Fruit fly (Drosophila melanogaster) whole organism, adult: Measurements from ENCODE around the gene Ufl1.
A peak's percentile ranks its signal among the peaks of the same experiment; 100 is the strongest.

Experiments
- CG11617 ChIP-seq: fragments of 200-800 bp; sonication (Bioruptor generic); optimal IDR thresholded peaks from 2 replicates; lab custom pipeline; 2017; ENCODE audit warnings: mild to moderate bottlenecking, missing biosample characterization, missing genetic modification reagents, missing genetic modification characterization
- CG12768 ChIP-seq: fragments of 200-800 bp; sonication (Bioruptor generic); optimal IDR thresholded peaks from 2 replicates; lab custom pipeline; 2017; ENCODE audit warnings: missing biosample characterization, missing genetic modification characterization, mild to moderate bottlenecking, moderate library complexity, missing genetic modification reagents
- CG14711 ChIP-seq: fragments of 200-800 bp; sonication (Bioruptor generic); optimal IDR thresholded peaks from 2 replicates; lab custom pipeline; 2018; ENCODE audit warnings: missing biosample characterization, mild to moderate bottlenecking, missing genetic modification characterization, moderate library complexity
- CG1620 ChIP-seq: fragments of 200-800 bp; sonication (Bioruptor generic); optimal IDR thresholded peaks from 2 replicates; lab custom pipeline; 2016; ENCODE audit warnings: missing biosample characterization, missing genetic modification characterization
- CG33017 ChIP-seq: fragments of 200-800 bp; sonication (Bioruptor generic); optimal IDR thresholded peaks from 2 replicates; lab custom pipeline; 2018; ENCODE audit warnings: missing biosample characterization, mild to moderate bottlenecking, missing genetic modification characterization, moderate library complexity
- CG5204 ChIP-seq: fragments of 200-800 bp; sonication (Bioruptor generic); optimal IDR thresholded peaks from 2 replicates; lab custom pipeline; 2016; ENCODE audit warnings: missing biosample characterization, missing genetic modification characterization
- CG7045 ChIP-seq: fragments of 200-800 bp; sonication (Bioruptor generic); optimal IDR thresholded peaks from 2 replicates; lab custom pipeline; 2017; ENCODE audit warnings: missing biosample characterization, mild to moderate bottlenecking, missing genetic modification characterization
- CG7101 ChIP-seq: fragments of 200-800 bp; sonication (Bioruptor generic); optimal IDR thresholded peaks from 2 replicates; lab custom pipeline; 2018; ENCODE audit warnings: missing biosample characterization, mild to moderate bottlenecking, missing genetic modification characterization, moderate library complexity
- Clk ChIP-seq: fragments of 200-800 bp; sonication (Bioruptor generic); optimal IDR thresholded peaks from 2 replicates; lab custom pipeline; 2017; ENCODE audit warnings: missing biosample characterization, missing genetic modification characterization
- Crg-1 ChIP-seq: fragments of 200-800 bp; sonication (Bioruptor generic); optimal IDR thresholded peaks from 2 replicates; lab custom pipeline; 2016; ENCODE audit warnings: missing biosample characterization, missing genetic modification characterization
- Hr96 ChIP-seq: fragments of 200-800 bp; sonication (Bioruptor generic); optimal IDR thresholded peaks from 2 replicates; lab custom pipeline; 2016; ENCODE audit warnings: missing biosample characterization, missing genetic modification characterization
- Mnt ChIP-seq: fragments of 200-800 bp; sonication (Bioruptor generic); optimal IDR thresholded peaks from 2 replicates; lab custom pipeline; 2016; ENCODE audit warnings: missing biosample characterization, mild to moderate bottlenecking, missing genetic modification characterization
- bab1 ChIP-seq: fragments of 200-800 bp; sonication (Bioruptor generic); optimal IDR thresholded peaks from 3 replicates; lab custom pipeline; 2019; ENCODE audit warnings: missing biosample characterization, mild to moderate bottlenecking, missing genetic modification characterization, moderate library complexity
- cic ChIP-seq: fragments of 200-800 bp; sonication (Bioruptor generic); optimal IDR thresholded peaks from 2 replicates; lab custom pipeline; 2017; ENCODE audit warnings: missing biosample characterization, mild to moderate bottlenecking, missing genetic modification characterization, moderate library complexity
- cnc ChIP-seq, 2 experiments: fragments of >200 bp; optimal IDR thresholded peaks; 2 replicates each; lab custom pipeline; 2017
- kay ChIP-seq: fragments of 200-800 bp; sonication (Bioruptor generic); peaks from one replicate; lab custom pipeline; 2016; ENCODE audit warnings: missing biosample characterization, missing genetic modification characterization, borderline replicate concordance
- ovo ChIP-seq: fragments of 200-800 bp; sonication (Bioruptor generic); optimal IDR thresholded peaks from 2 replicates; lab custom pipeline; 2016; ENCODE audit warnings: missing biosample characterization, missing genetic modification characterization
- pad ChIP-seq: fragments of 200-800 bp; sonication (Bioruptor generic); optimal IDR thresholded peaks from 3 replicates; lab custom pipeline; 2017; ENCODE audit warnings: missing biosample characterization, missing genetic modification characterization, mild to moderate bottlenecking, moderate library complexity, missing genetic modification reagents
- tj ChIP-seq: fragments of 200-800 bp; sonication (Bioruptor generic); optimal IDR thresholded peaks from 3 replicates; lab custom pipeline; 2017; ENCODE audit warnings: missing biosample characterization, mild to moderate bottlenecking, missing genetic modification characterization, moderate library complexity
- toe ChIP-seq: fragments of 200-800 bp; sonication (Bioruptor generic); optimal IDR thresholded peaks from 2 replicates; lab custom pipeline; 2016; ENCODE audit warnings: missing biosample characterization, missing genetic modification characterization

The Ufl1 gene

DNA sequence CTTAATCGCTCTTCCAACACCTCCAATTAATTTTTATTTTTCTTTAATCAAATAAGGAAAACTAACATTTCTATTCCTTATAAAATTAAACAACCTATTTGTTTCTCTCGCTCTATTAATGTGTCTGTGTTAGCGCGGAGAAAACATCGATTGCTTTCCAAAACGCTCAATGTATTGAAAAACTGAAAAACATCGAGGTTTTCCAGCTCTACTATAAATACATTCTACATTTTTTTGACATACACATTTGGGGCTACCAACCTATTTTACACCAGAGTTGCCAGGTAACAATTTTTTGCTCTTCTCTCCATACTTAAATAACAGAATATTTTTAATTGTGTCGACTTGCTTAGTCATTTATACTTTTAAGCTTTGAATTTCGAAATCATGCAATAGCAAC lies 17.7 kb upstream of the Ufl1 start:
- no peak for TF ChIP-seq CG33017 (tag; lab: Kevin White, UChicago)
- no peak for TF ChIP-seq bab1 (GFP tag; lab: Kevin White, UChicago)
- peak; percentile 80 for TF ChIP-seq CG14711 (tag; lab: Kevin White, UChicago)
- TF ChIP-seq kay (GFP tag; lab: Kevin White, UChicago), result peak; percentile 71

dm6 chr3R:7090337-7090830 lies 16.1 kb upstream of the Ufl1 start:
- TF ChIP-seq kay (GFP tag; lab: Kevin White, UChicago), result no peak
- TF ChIP-seq tj, result peak; percentile 97
- TF ChIP-seq bab1 (GFP tag; lab: Kevin White, UChicago), result no peak
- no peak for TF ChIP-seq CG5204 (GFP tag; lab: Kevin White, UChicago)
- no peak for TF ChIP-seq Crg-1 (GFP tag; lab: Kevin White, UChicago)
- TF ChIP-seq Mnt, result peak; percentile 20
- TF ChIP-seq cic (GFP tag; lab: Kevin White, UChicago), result peak; percentile 21
- TF ChIP-seq CG14711 (tag; lab: Kevin White, UChicago), result no peak
- TF ChIP-seq CG7101 (tag; lab: Kevin White, UChicago), result no peak
- no peak for TF ChIP-seq CG11617
- no peak for TF ChIP-seq CG1620 (GFP tag; lab: Kevin White, UChicago)
- TF ChIP-seq CG33017 (tag; lab: Kevin White, UChicago), result no peak
- no peak for TF ChIP-seq Hr96 (GFP tag; lab: Kevin White, UChicago)
- no peak for TF ChIP-seq CG7045 (GFP tag; lab: Kevin White, UChicago)
- TF ChIP-seq CG12768 (GFP tag; lab: Kevin White, UChicago), result no peak

DNA sequence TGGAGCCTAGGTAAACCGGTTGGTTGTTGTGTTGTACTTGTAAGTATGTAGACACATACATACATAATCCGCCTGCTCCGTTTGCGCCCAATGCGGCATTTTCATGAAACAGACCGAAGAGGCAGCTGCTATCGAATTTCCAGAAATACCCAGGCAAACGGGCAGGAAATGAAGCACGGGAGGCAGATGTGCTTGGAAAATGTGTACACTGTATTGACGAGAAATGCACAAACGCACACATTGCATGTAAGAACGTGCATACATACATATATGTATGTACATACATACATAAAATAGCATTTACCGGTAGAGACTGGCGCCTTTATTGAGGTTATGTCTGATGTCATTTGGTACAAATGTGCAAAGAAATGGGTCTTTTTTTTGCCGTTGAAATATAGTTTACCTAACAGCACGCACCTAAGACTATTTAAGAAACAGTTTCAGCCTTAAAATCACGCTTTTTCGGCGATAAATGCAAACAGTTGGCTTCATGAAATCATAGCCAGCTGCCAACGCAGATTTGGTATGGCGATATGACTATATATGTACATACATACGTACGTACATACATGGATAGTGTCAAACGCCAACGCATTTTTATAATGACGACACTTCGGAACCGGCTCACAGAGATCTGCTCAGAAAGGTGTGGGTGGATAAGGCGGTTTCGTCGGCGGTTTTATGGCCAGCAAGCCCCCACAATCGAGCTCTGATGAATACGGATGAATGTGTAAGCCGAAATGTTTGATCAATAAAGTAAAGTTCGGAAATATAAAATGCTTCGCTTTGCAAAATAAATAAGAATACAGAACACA lies 15.5 kb upstream of the Ufl1 start:
- TF ChIP-seq CG7045 (GFP tag; lab: Kevin White, UChicago) (no peak), kay (GFP tag; lab: Kevin White, UChicago) (peak; percentile 92)

DNA sequence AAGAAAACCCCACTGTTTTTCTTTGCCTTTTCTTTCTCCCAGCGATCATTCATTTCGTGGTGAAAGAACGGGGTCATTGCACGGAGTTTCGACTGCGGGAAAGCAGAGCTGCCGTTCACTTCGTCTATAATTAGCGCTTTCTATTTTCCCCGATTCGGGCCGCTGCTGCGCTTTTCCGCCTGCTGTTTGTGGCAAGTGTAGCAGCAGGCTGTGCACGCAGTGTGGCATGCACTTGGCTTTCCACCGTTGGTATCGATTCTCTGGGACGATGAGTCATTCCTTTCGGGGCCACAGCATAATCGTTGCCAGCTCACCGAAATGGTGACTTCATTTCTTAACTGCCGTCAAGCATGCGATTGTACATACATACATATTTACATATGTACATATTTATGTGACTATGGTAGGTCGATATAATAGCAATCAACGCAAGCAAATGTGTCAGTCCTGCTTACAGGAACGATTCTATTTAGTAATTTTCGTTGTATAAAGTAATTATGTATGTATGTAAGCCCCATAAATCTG lies 14.6 kb upstream of the Ufl1 start:
- no peak for TF ChIP-seq Crg-1 (GFP tag; lab: Kevin White, UChicago)
- TF ChIP-seq ovo, result peak; percentile 3

DNA sequence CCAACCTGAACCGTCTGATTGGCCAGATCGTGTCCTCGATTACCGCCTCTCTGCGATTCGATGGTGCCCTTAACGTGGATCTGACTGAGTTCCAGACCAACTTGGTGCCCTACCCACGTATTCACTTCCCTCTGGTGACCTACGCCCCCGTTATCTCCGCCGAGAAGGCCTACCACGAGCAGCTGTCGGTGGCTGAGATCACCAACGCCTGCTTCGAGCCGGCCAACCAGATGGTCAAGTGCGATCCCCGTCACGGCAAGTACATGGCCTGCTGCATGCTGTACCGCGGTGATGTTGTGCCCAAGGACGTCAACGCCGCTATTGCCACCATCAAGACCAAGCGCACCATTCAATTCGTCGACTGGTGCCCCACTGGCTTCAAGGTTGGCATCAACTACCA lies 13.7 kb upstream of the Ufl1 start:
- TF ChIP-seq CG7101 (tag; lab: Kevin White, UChicago), result no peak
- no peak for TF ChIP-seq Crg-1 (GFP tag; lab: Kevin White, UChicago)
- TF ChIP-seq tj, result no peak
- no peak for TF ChIP-seq CG14711 (tag; lab: Kevin White, UChicago)
- TF ChIP-seq Clk (GFP tag; lab: Kevin White, UChicago), result no peak
- TF ChIP-seq bab1 (GFP tag; lab: Kevin White, UChicago), result no peak
- TF ChIP-seq CG7045 (GFP tag; lab: Kevin White, UChicago), result no peak
- no peak for TF ChIP-seq ovo
- TF ChIP-seq cnc (optimal IDR thresholded peaks at IDR 0.05; lab: Kevin White, UChicago), result no peak
- no peak for TF ChIP-seq kay (GFP tag; lab: Kevin White, UChicago)
- no peak for TF ChIP-seq CG11617
- TF ChIP-seq pad, result no peak
- no peak for TF ChIP-seq Hr96 (GFP tag; lab: Kevin White, UChicago)
- TF ChIP-seq Mnt, result no peak
- no peak for TF ChIP-seq CG1620 (GFP tag; lab: Kevin White, UChicago)
- TF ChIP-seq CG5204 (GFP tag; lab: Kevin White, UChicago), result no peak
- no peak for TF ChIP-seq cic (GFP tag; lab: Kevin White, UChicago)

- no peak for TF ChIP-seq cnc (optimal IDR thresholded peaks at IDR 0.05; lab: Kevin White, UChicago)
- TF ChIP-seq ovo, result no peak
- TF ChIP-seq CG5204 (GFP tag; lab: Kevin White, UChicago), result no peak
- TF ChIP-seq CG7045 (GFP tag; lab: Kevin White, UChicago), result no peak
- TF ChIP-seq CG11617, result no peak
- no peak for TF ChIP-seq cic (GFP tag; lab: Kevin White, UChicago)
- TF ChIP-seq tj, result no peak
- TF ChIP-seq Hr96 (GFP tag; lab: Kevin White, UChicago), result no peak
- no peak for TF ChIP-seq Crg-1 (GFP tag; lab: Kevin White, UChicago)
Observed at dm6 chr3R:7087201-7087505, 12.9 kb upstream of the Ufl1 start.

dm6 chr3R:7086377-7087200 lies 12.3 kb upstream of the Ufl1 start, which contains the start of gene alphaTub84B:
Gene alphaTub84B, plus strand, starts transcription at chr3R:7086599.
- TF ChIP-seq CG7101 (tag; lab: Kevin White, UChicago) (peak; percentile 61), CG33017 (tag; lab: Kevin White, UChicago) (peak; percentile 66), cic (GFP tag; lab: Kevin White, UChicago) (peak; percentile 86), toe (GFP tag; lab: Kevin White, UChicago) (no peak), ovo (no peak), Mnt (peak; percentile 91), CG1620 (GFP tag; lab: Kevin White, UChicago) (peak; percentile 59), Hr96 (GFP tag; lab: Kevin White, UChicago) (peak; percentile 80), CG11617 (peak; percentile 73), CG5204 (GFP tag; lab: Kevin White, UChicago) (no peak), CG7045 (GFP tag; lab: Kevin White, UChicago) (peak; percentile 37), Crg-1 (GFP tag; lab: Kevin White, UChicago) (peak; percentile 84), tj (peak; percentile 73), Clk (GFP tag; lab: Kevin White, UChicago) (no peak), pad (no peak), CG12768 (GFP tag; lab: Kevin White, UChicago) (peak; percentile 43), bab1 (GFP tag; lab: Kevin White, UChicago) (peak; percentile 79), cnc (optimal IDR thresholded peaks at IDR 0.05; lab: Kevin White, UChicago) (peak in 1 of 2 experiments; percentile 10), kay (GFP tag; lab: Kevin White, UChicago) (no peak), CG14711 (tag; lab: Kevin White, UChicago) (peak; percentile 51)
